Fruit fly (Drosophila melanogaster) whole organism, larva: Measurements from ENCODE around the gene sky.

ENCODE experiments used
- noc ChIP-seq: fragments of 200-800 bp; sonication (Bioruptor generic); optimal IDR thresholded peaks from 3 replicates; lab custom pipeline; 2019; ENCODE audit warnings: missing biosample characterization, mild to moderate bottlenecking, missing genetic modification characterization, moderate library complexity

The sky gene

dm6 chr2L:20918733-20919132 is at the start of gene sky, which contains the start of gene CG43739:
Gene sky (minus strand): TSS chr2L:20918931.
Gene CG43739 (minus strand): TSS chr2L:20918931.
- peak; percentile 0 for TF ChIP-seq noc

dm6 chr2L:20965001-20965400 is 46.3 kb upstream of the sky start:
- no peak for TF ChIP-seq noc

- TF ChIP-seq noc, result no peak
These were observed 41.3 kb upstream of the sky start for dm6 chr2L:20960019-20960525.

dm6 chr2L:20957968-20958367 is 39.2 kb upstream of the sky start:
- TF ChIP-seq noc, result no peak

- no peak for TF ChIP-seq noc
These were observed 38.5 kb upstream of the sky start for dm6 chr2L:20957266-20957665.

dm6 chr2L:20956836-20957235 is 38.1 kb upstream of the sky start:
- TF ChIP-seq noc, result no peak

- no peak for TF ChIP-seq noc
These were observed 32.6 kb upstream of the sky start for dm6 chr2L:20951320-20951719.

dm6 chr2L:20950421-20951108 is 31.8 kb upstream of the sky start:
- TF ChIP-seq noc, result no peak

dm6 chr2L:20948625-20949024 is 29.9 kb upstream of the sky start:
- no peak for TF ChIP-seq noc

dm6 chr2L:20944886-20945558 is 26.3 kb upstream of the sky start:
- no peak for TF ChIP-seq noc

- TF ChIP-seq noc, result no peak
These were observed 25.6 kb upstream of the sky start for dm6 chr2L:20944342-20944741.

dm6 chr2L:20943148-20943547 is 24.4 kb upstream of the sky start:
- no peak for TF ChIP-seq noc

- TF ChIP-seq noc, result no peak
These were observed 23.6 kb upstream of the sky start for dm6 chr2L:20942206-20942863.

dm6 chr2L:20940738-20941137 is 22.0 kb upstream of the sky start:
- TF ChIP-seq noc, result no peak

- no peak for TF ChIP-seq noc
These were observed 20.9 kb upstream of the sky start for dm6 chr2L:20939632-20940031.

dm6 chr2L:20937395-20937794 is 18.7 kb upstream of the sky start:
- no peak for TF ChIP-seq noc

dm6 chr2L:20936420-20936819 is 17.7 kb upstream of the sky start:
- TF ChIP-seq noc, result no peak

- TF ChIP-seq noc, result peak; percentile 4
These were observed 17.3 kb upstream of the sky start for dm6 chr2L:20936061-20936390.
